Worm (Caenorhabditis elegans): ENCODE data around the gene F54C8.1.

DNA sequence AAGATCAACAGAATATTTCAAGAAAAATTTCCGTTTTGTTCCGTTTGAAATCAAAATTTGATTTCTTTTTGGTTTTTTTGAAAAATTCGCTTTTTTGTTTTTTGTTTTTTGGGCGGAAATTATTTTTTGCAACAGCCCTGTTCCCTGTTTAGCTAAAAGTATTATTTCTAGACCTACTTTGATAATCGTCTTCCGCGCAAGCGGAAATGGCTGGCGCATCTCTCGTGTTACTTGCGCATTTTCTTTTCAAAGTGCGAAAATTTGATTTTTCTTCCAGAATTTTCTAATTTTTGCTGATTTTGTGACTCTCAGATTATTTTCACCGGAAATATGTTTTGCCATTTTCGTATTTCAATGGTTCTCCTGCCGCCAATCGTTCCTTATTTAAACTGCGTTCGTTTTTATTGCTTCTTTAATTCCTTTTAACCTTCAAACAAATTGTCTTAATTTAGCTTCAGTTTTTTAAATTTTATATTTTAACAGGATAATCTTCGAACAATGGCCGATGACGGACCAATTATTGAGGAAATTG is 5.9 kb upstream of the F54C8.1 start, which contains the start of gene cpar-1:
- no peak for TF ChIP-seq ZK185.1 (tag; optimal IDR thresholded peaks at IDR 0.05; ENCODE audit: poor library complexity, severe bottlenecking)
- TF ChIP-seq ztf-3 (GFP tag; optimal IDR thresholded peaks at IDR 0.05) = no peak
- TF ChIP-seq fkh-3 (tag; optimal IDR thresholded peaks at IDR 0.05) = no peak
- no peak for TF ChIP-seq hlh-12 (tag; optimal IDR thresholded peaks at IDR 0.05)
- TF ChIP-seq K12H6.12 (tag; optimal IDR thresholded peaks at IDR 0.05) = no peak
- no peak for TF ChIP-seq T07F8.4 (tag; optimal IDR thresholded peaks at IDR 0.05)
- no peak for TF ChIP-seq nhr-90 (tag; optimal IDR thresholded peaks at IDR 0.05)
- peak; percentile 5 for TF ChIP-seq F49E8.2 (tag; optimal IDR thresholded peaks at IDR 0.05; ENCODE audit: insufficient read depth)
- TF ChIP-seq dpff-1 (tag; optimal IDR thresholded peaks at IDR 0.05) = no peak
- no peak for TF ChIP-seq C06A6.2 (GFP tag; conservative IDR thresholded peaks at IDR 0.05)
